Fruit fly (Drosophila melanogaster) whole organism, prepupa: Measurements from ENCODE around the gene hwt.

Experiments
- CG10631 ChIP-seq: fragments of 200-800 bp; sonication (Bioruptor generic); optimal IDR thresholded peaks from 2 replicates; lab custom pipeline; 2016; ENCODE audit warnings: missing biosample characterization, missing genetic modification characterization
- CG10669 ChIP-seq: fragments of 200-800 bp; sonication (Bioruptor generic); optimal IDR thresholded peaks from 3 replicates; lab custom pipeline; 2018; ENCODE audit warnings: missing biosample characterization, mild to moderate bottlenecking, missing genetic modification characterization, moderate library complexity
- CG11294 ChIP-seq: fragments of 200-800 bp; sonication (Bioruptor generic); IDR thresholded peaks from 2 replicates; pipeline ENCODE4 v1.3.6; 2022; ENCODE audit warnings: missing biosample characterization, missing genetic modification characterization
- CG11762 ChIP-seq: fragments of 200-800 bp; sonication (Bioruptor generic); optimal IDR thresholded peaks from 3 replicates; lab custom pipeline; 2016; ENCODE audit warnings: missing biosample characterization, missing genetic modification characterization; ENCODE audit not compliant: insufficient read depth
- CG11902 ChIP-seq: fragments of 200-800 bp; sonication (Bioruptor generic); optimal IDR thresholded peaks from 3 replicates; lab custom pipeline; 2016; ENCODE audit warnings: missing biosample characterization, missing genetic modification characterization
- CG15336 ChIP-seq: fragments of 200-800 bp; sonication (Bioruptor generic); IDR thresholded peaks from 2 replicates; pipeline ENCODE4 v1.3.6; 2022; ENCODE audit warnings: missing biosample characterization, missing genetic modification characterization
- CG1621 ChIP-seq: fragments of 200-800 bp; sonication (Bioruptor generic); optimal IDR thresholded peaks from 3 replicates; lab custom pipeline; 2018; ENCODE audit warnings: missing biosample characterization, mild to moderate bottlenecking, missing genetic modification characterization
- CG16779 ChIP-seq: fragments of 200-800 bp; sonication (Bioruptor generic); optimal IDR thresholded peaks from 3 replicates; lab custom pipeline; 2017; ENCODE audit warnings: missing biosample characterization, mild to moderate bottlenecking, missing genetic modification characterization
- CG3032 ChIP-seq: fragments of 200-800 bp; optimal IDR thresholded peaks from 2 replicates; lab custom pipeline; 2019; ENCODE audit warnings: missing biosample characterization, mild to moderate bottlenecking, missing genetic modification characterization, moderate library complexity
- CG31627 ChIP-seq: fragments of 200-800 bp; sonication (Bioruptor generic); optimal IDR thresholded peaks from 3 replicates; lab custom pipeline; 2016; ENCODE audit warnings: missing biosample characterization, missing genetic modification characterization
- CG32006 ChIP-seq: fragments of 200-800 bp; sonication (Bioruptor generic); optimal IDR thresholded peaks from 3 replicates; lab custom pipeline; 2017; ENCODE audit warnings: missing biosample characterization, mild to moderate bottlenecking, missing genetic modification characterization
- CG34406 ChIP-seq: fragments of 200-800 bp; sonication (Bioruptor generic); optimal IDR thresholded peaks from 3 replicates; lab custom pipeline; 2016; ENCODE audit warnings: missing biosample characterization, missing genetic modification characterization
- CG6276 ChIP-seq: fragments of 200-800 bp; sonication (Bioruptor generic); optimal IDR thresholded peaks from 2 replicates; lab custom pipeline; 2017; ENCODE audit warnings: missing biosample characterization, mild to moderate bottlenecking, missing genetic modification characterization
- CG6792 ChIP-seq: fragments of 200-800 bp; sonication (Bioruptor generic); optimal IDR thresholded peaks from 3 replicates; lab custom pipeline; 2016; ENCODE audit warnings: missing biosample characterization, missing genetic modification characterization
- CG7368 ChIP-seq: fragments of 200-800 bp; sonication (Bioruptor generic); optimal IDR thresholded peaks from 3 replicates; lab custom pipeline; 2016; ENCODE audit warnings: missing biosample characterization, missing genetic modification characterization
- CG8319 ChIP-seq: fragments of 200-800 bp; sonication (Bioruptor generic); optimal IDR thresholded peaks from 3 replicates; lab custom pipeline; 2016; ENCODE audit warnings: missing biosample characterization, missing genetic modification characterization
- CG8632 ChIP-seq: fragments of 200-800 bp; sonication (Bioruptor generic); optimal IDR thresholded peaks from 3 replicates; lab custom pipeline; 2016; ENCODE audit warnings: missing biosample characterization, missing genetic modification characterization
- Eip75B ChIP-seq: fragments of 200-800 bp; sonication (Bioruptor generic); optimal IDR thresholded peaks from 3 replicates; lab custom pipeline; 2016; ENCODE audit warnings: missing biosample characterization, missing genetic modification characterization
- Eip78C ChIP-seq: fragments of 200-800 bp; sonication (Bioruptor generic); peaks from one replicate; lab custom pipeline; 2016; ENCODE audit warnings: missing biosample characterization, missing genetic modification characterization
- Eip93F ChIP-seq: fragments of 200-800 bp; sonication (Bioruptor generic); optimal IDR thresholded peaks from 2 replicates; lab custom pipeline; 2016; ENCODE audit warnings: missing biosample characterization, mild to moderate bottlenecking, missing genetic modification characterization
- Ets21C ChIP-seq: fragments of 200-800 bp; sonication (Bioruptor generic); optimal IDR thresholded peaks from 3 replicates; lab custom pipeline; 2016; ENCODE audit warnings: missing biosample characterization, missing genetic modification characterization
- Ets96B ChIP-seq: fragments of 200-800 bp; optimal IDR thresholded peaks from 2 replicates; lab custom pipeline; 2019; ENCODE audit warnings: missing biosample characterization, mild to moderate bottlenecking, missing genetic modification characterization, moderate library complexity
- Gug ChIP-seq: fragments of 200-800 bp; sonication (Bioruptor generic); IDR thresholded peaks from 2 replicates; pipeline ENCODE4 v1.3.6; 2022; ENCODE audit warnings: missing biosample characterization, missing genetic modification characterization
- Hr38 ChIP-seq: sonication (Bioruptor generic); optimal IDR thresholded peaks from 2 replicates; lab custom pipeline; 2016; ENCODE audit warnings: missing biosample characterization, missing genetic modification characterization
- Hr39 ChIP-seq: fragments of 200-800 bp; sonication (Bioruptor generic); optimal IDR thresholded peaks from 2 replicates; lab custom pipeline; 2016; ENCODE audit warnings: missing biosample characterization, missing genetic modification characterization
- Hr4 ChIP-seq: fragments of 200-800 bp; sonication (Bioruptor generic); optimal IDR thresholded peaks from 3 replicates; lab custom pipeline; 2016; ENCODE audit warnings: missing biosample characterization, missing genetic modification characterization
- Met ChIP-seq: fragments of 200-800 bp; sonication (Bioruptor generic); optimal IDR thresholded peaks from 3 replicates; lab custom pipeline; 2016; ENCODE audit warnings: missing biosample characterization, missing genetic modification characterization
- OdsH ChIP-seq: fragments of 200-800 bp; sonication (Bioruptor generic); optimal IDR thresholded peaks from 3 replicates; lab custom pipeline; 2016; ENCODE audit warnings: missing biosample characterization, missing genetic modification characterization
- Smox ChIP-seq: fragments of 200-800 bp; sonication (Bioruptor generic); optimal IDR thresholded peaks from 3 replicates; lab custom pipeline; 2016; ENCODE audit warnings: missing biosample characterization, missing genetic modification characterization
- Sox102F ChIP-seq: fragments of 200-800 bp; sonication (Bioruptor generic); optimal IDR thresholded peaks from 2 replicates; lab custom pipeline; 2016; ENCODE audit warnings: missing biosample characterization, mild to moderate bottlenecking, missing genetic modification characterization
- Sox14 ChIP-seq: fragments of 200-800 bp; sonication (Bioruptor generic); optimal IDR thresholded peaks from 3 replicates; lab custom pipeline; 2016; ENCODE audit warnings: missing biosample characterization, missing genetic modification characterization
- Sox15 ChIP-seq: fragments of 200-800 bp; sonication (Bioruptor generic); optimal IDR thresholded peaks from 3 replicates; lab custom pipeline; 2016; ENCODE audit warnings: missing biosample characterization, missing genetic modification characterization
- achi ChIP-seq: fragments of 200-800 bp; sonication (Bioruptor generic); optimal IDR thresholded peaks from 3 replicates; lab custom pipeline; 2016; ENCODE audit warnings: missing biosample characterization, missing genetic modification characterization
- acj6 ChIP-seq: fragments of 200-800 bp; sonication (Bioruptor generic); optimal IDR thresholded peaks from 3 replicates; lab custom pipeline; 2016; ENCODE audit warnings: missing biosample characterization, missing genetic modification characterization
- cyc ChIP-seq: fragments of 200-800 bp; sonication (Bioruptor generic); optimal IDR thresholded peaks from 3 replicates; lab custom pipeline; 2016; ENCODE audit warnings: missing biosample characterization, missing genetic modification characterization
- dsx ChIP-seq: fragments of 200-800 bp; optimal IDR thresholded peaks from 3 replicates; lab custom pipeline; 2019; ENCODE audit warnings: missing biosample characterization, mild to moderate bottlenecking, missing genetic modification characterization, moderate library complexity; ENCODE audit not compliant: poor library complexity, severe bottlenecking
- eg ChIP-seq: fragments of 200-800 bp; sonication (Bioruptor generic); IDR thresholded peaks from 3 replicates; pipeline ENCODE4 v1.3.6; 2022; ENCODE audit warnings: missing biosample characterization, missing genetic modification characterization
- esn ChIP-seq: fragments of 200-800 bp; sonication (Bioruptor generic); optimal IDR thresholded peaks from 2 replicates; lab custom pipeline; 2016; ENCODE audit warnings: missing biosample characterization, mild to moderate bottlenecking, missing genetic modification characterization, moderate library complexity
- fd59A ChIP-seq: fragments of 200-800 bp; sonication (Bioruptor generic); optimal IDR thresholded peaks from 2 replicates; lab custom pipeline; 2017; ENCODE audit warnings: missing biosample characterization, mild to moderate bottlenecking, missing genetic modification characterization, missing genetic modification reagents
- fd85E ChIP-seq: fragments of 200-800 bp; sonication (Bioruptor generic); optimal IDR thresholded peaks from 3 replicates; lab custom pipeline; 2016; ENCODE audit warnings: missing biosample characterization, missing genetic modification characterization
- fkh ChIP-seq: fragments of 200-800 bp; sonication (Bioruptor generic); optimal IDR thresholded peaks from 3 replicates; lab custom pipeline; 2017; ENCODE audit warnings: missing biosample characterization, mild to moderate bottlenecking, missing genetic modification characterization, moderate library complexity
- net ChIP-seq: fragments of 200-800 bp; sonication (Bioruptor generic); optimal IDR thresholded peaks from 3 replicates; lab custom pipeline; 2016; ENCODE audit warnings: missing biosample characterization, missing genetic modification characterization
- pdm3 ChIP-seq: fragments of 200-800 bp; sonication (Bioruptor generic); optimal IDR thresholded peaks from 3 replicates; lab custom pipeline; 2016; ENCODE audit warnings: missing biosample characterization, missing genetic modification characterization
- salr ChIP-seq, 2 experiments: fragments of 200-800 bp; sonication (Bioruptor generic); optimal IDR thresholded peaks; 3 replicates each; lab custom pipeline; 2016 to 2018; ENCODE audit warnings: missing biosample characterization in 2 of 2, missing genetic modification characterization in 2 of 2, mild to moderate bottlenecking in 1 of 2
- spab ChIP-seq: fragments of 200-800 bp; sonication (Bioruptor generic); optimal IDR thresholded peaks from 2 replicates; lab custom pipeline; 2017; ENCODE audit warnings: missing biosample characterization, mild to moderate bottlenecking, missing genetic modification characterization, missing genetic modification reagents
- ss ChIP-seq, 2 experiments: fragments of 200-800 bp; sonication (Bioruptor generic); optimal IDR thresholded peaks; 2 replicates in 1 of 2; 3 replicates in 1 of 2; lab custom pipeline; 2017 to 2018; ENCODE audit warnings: mild to moderate bottlenecking in 2 of 2, missing biosample characterization in 2 of 2, missing genetic modification characterization in 2 of 2, moderate library complexity in 1 of 2
- svp ChIP-seq: fragments of 200-800 bp; sonication (Bioruptor generic); peaks from one replicate; lab custom pipeline; 2016; ENCODE audit warnings: missing biosample characterization, missing genetic modification characterization
- topi ChIP-seq: fragments of 200-800 bp; sonication (Bioruptor generic); optimal IDR thresholded peaks from 3 replicates; lab custom pipeline; 2016; ENCODE audit warnings: missing biosample characterization, missing genetic modification characterization
- vri ChIP-seq: fragments of 200-800 bp; sonication (Bioruptor generic); optimal IDR thresholded peaks from 3 replicates; lab custom pipeline; 2016; ENCODE audit warnings: missing biosample characterization, mild to moderate bottlenecking, missing genetic modification characterization

The hwt gene

DNA sequence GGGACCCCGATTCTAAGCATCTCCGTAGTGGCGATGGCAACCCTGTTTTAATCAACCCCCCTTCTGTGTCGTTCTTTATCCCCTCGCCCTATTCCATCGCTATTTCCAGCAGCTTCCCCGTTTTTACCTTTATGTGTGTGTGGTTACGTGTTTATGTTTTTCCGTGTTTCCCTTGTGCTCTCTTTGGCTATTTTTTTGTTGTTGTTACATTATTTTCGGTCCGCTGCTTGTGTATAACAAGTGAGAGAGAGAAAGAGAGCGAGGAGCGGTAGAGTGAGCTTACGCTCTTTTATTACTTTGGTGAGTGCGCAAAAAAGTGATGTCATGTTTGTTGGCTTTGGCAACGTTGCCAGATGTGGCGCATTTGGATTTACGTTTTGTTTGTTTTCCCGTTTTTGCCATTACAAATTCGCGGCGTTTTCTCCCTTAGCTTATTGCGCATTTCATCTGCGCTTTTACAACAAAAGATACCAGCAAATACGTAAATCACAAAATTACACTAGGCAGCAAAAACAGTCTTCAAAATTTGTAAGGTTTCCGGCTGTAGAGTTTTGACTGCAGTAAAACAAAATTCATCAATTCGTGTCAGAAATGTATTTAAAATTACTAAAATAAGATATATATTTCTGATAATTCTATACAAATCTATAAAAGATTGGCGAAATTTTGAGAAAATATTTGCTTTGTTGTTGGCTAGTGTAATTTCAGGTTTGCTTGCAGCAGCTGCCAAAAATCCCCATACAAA, 97.9 kb downstream of the hwt start (continued):
- peak; percentile 36 for TF ChIP-seq CG1621
- peak; percentile 37 for TF ChIP-seq CG6792 (GFP tag; lab: Kevin White, UChicago)
- peak; percentile 30 for TF ChIP-seq topi (GFP tag; lab: Kevin White, UChicago)

DNA sequence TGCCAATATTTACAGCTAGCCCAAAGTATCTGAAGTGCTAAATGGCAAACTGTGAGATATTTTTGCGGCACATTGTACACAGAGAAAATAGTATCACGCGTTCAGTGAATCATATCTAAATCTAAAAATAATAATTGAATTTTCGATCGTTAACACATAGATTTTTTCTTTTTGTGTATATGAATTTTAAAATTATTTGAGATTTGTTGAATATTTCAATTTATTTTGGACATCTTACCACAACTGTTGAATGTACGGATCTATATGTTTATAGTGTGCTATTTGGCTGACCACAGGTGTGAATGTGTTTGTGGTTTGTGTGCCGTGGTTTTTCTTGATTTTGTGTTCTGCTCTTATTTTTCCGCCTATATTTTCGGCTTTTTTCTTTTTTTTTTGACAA, 98.5 kb downstream of the hwt start:
- no peak for TF ChIP-seq CG8319 (GFP tag; lab: Kevin White, UChicago)
- peak; percentile 16 for TF ChIP-seq esn (GFP tag; lab: Kevin White, UChicago)
- no peak for TF ChIP-seq CG10669 (GFP tag; lab: Kevin White, UChicago)
- TF ChIP-seq fd85E (GFP tag; lab: Kevin White, UChicago) = no peak
- TF ChIP-seq vri (GFP tag; lab: Kevin White, UChicago) = no peak
- TF ChIP-seq pdm3 = peak; percentile 43
- TF ChIP-seq topi (GFP tag; lab: Kevin White, UChicago) = peak; percentile 28
- TF ChIP-seq Eip78C (GFP tag; lab: Kevin White, UChicago) = peak; percentile 63
- TF ChIP-seq Sox14 (GFP tag; lab: Kevin White, UChicago) = peak; percentile 3
- TF ChIP-seq achi (GFP tag; lab: Kevin White, UChicago) = peak; percentile 48
- no peak for TF ChIP-seq Sox15 (GFP tag; lab: Kevin White, UChicago)
- TF ChIP-seq CG7368 (GFP tag; lab: Kevin White, UChicago) = no peak
- TF ChIP-seq Ets21C = no peak
- peak; percentile 25 for TF ChIP-seq CG10631
- peak; percentile 65 for TF ChIP-seq svp (GFP tag; lab: Kevin White, UChicago)
- TF ChIP-seq CG32006 (GFP tag; lab: Kevin White, UChicago) = peak; percentile 51
- TF ChIP-seq CG11762 (GFP tag; lab: Kevin White, UChicago) = no peak
- no peak for TF ChIP-seq CG1621
- peak; percentile 24 for TF ChIP-seq acj6 (GFP tag; lab: Kevin White, UChicago)
- TF ChIP-seq fd59A (GFP tag; lab: Kevin White, UChicago) = no peak
- TF ChIP-seq OdsH (GFP tag; lab: Kevin White, UChicago) = peak; percentile 42
- TF ChIP-seq Eip93F (GFP tag; lab: Kevin White, UChicago) = no peak
- TF ChIP-seq Gug (GFP tag; lab: Robert Waterston, UW) = peak; percentile 51
- TF ChIP-seq spab = no peak
- peak; percentile 9 for TF ChIP-seq Sox102F
- no peak for TF ChIP-seq ss (GFP tag; optimal IDR thresholded peaks at IDR 0.05; lab: Kevin White, UChicago)
- TF ChIP-seq CG31627 (GFP tag; lab: Kevin White, UChicago) = peak; percentile 8
- peak; percentile 5 for TF ChIP-seq CG8632 (GFP tag; lab: Kevin White, UChicago)
- peak; percentile 38 for TF ChIP-seq Hr4
- peak; percentile 23 for TF ChIP-seq Smox
- peak; percentile 29 for TF ChIP-seq Met (GFP tag; lab: Kevin White, UChicago)
- no peak for TF ChIP-seq fkh
- TF ChIP-seq CG16779 (tag; lab: Kevin White, UChicago) = no peak
- TF ChIP-seq CG3032 (tag; lab: Kevin White, UChicago) = no peak
- peak; percentile 49; the same call in 2 of the 3 replicates for TF ChIP-seq eg (GFP tag; lab: Robert Waterston, UW)
- no peak for TF ChIP-seq CG34406 (GFP tag; lab: Kevin White, UChicago)
- no peak for TF ChIP-seq cyc
- no peak for TF ChIP-seq CG11294 (GFP tag; lab: Robert Waterston, UW)
- no peak for TF ChIP-seq CG6792 (GFP tag; lab: Kevin White, UChicago)
- TF ChIP-seq dsx (GFP tag; lab: Kevin White, UChicago) = no peak
- no peak for TF ChIP-seq CG11902 (GFP tag; lab: Kevin White, UChicago)
- peak; percentile 64 for TF ChIP-seq CG15336 (GFP tag; lab: Robert Waterston, UW)
- TF ChIP-seq Hr38 = no peak
- no peak for TF ChIP-seq Eip75B (GFP tag; lab: Kevin White, UChicago)
- TF ChIP-seq CG6276 (GFP tag; lab: Kevin White, UChicago) = peak; percentile 21
- peak; percentile 16 for TF ChIP-seq net (GFP tag; lab: Kevin White, UChicago)
- TF ChIP-seq salr (GFP tag; optimal IDR thresholded peaks at IDR 0.05; lab: Kevin White, UChicago) = peak in 1 of 2 experiments; percentile 11
- TF ChIP-seq Hr39 (GFP tag; lab: Kevin White, UChicago) = peak; percentile 16
- no peak for TF ChIP-seq Ets96B (tag; lab: Kevin White, UChicago)
